Worm (Caenorhabditis elegans): ENCODE data around the gene Y62H9A.13.

Gene Y62H9A.13

DNA sequence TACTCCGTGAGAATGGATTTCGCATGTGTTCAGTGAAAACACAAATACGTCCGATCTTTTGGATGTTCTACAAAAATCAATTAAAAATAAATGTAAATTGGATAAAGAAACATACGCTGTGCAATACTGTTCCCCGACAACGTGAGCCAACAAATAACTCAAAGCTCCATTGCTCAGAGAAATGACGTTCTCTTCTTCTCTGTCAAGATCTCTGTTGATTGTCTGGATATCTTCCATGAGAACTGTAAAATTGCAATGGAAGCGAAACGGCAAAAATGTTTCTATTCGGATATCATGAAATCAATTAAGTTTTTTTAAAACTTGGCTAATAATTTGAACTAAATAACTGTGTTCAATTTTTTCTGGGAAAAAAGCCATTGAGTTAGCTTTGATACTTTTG lies 20.1 kb upstream of the Y62H9A.13 start:
- TF ChIP-seq akir-1 (GFP tag; optimal IDR thresholded peaks at IDR 0.05) (no peak), unc-62 (GFP tag; optimal IDR thresholded peaks at IDR 0.05) (no peak), T07F8.4 (tag; optimal IDR thresholded peaks at IDR 0.05) (no peak), let-607 (tag; optimal IDR thresholded peaks at IDR 0.05) (no peak), ceh-27 (GFP tag; optimal IDR thresholded peaks at IDR 0.05) (no peak), unc-130 (GFP tag; optimal IDR thresholded peaks at IDR 0.05) (no peak), mes-4 (tag; optimal IDR thresholded peaks at IDR 0.05) (no peak), C06A6.2 (GFP tag; conservative IDR thresholded peaks at IDR 0.05) (no peak), dox-1 (GFP tag; IDR thresholded peaks at IDR 0.05) (no peak), attf-3 (GFP tag; conservative IDR thresholded peaks at IDR 0.05) (no peak), pha-4 (tag; optimal IDR thresholded peaks at IDR 0.05) (no peak), nfya-1 (tag; optimal IDR thresholded peaks at IDR 0.05; ENCODE audit: borderline replicate concordance, insufficient read depth) (no peak), F23B12.7 (tag; optimal IDR thresholded peaks at IDR 0.05; ENCODE audit: insufficient read depth) (no peak), snpc-1.3 (tag; optimal IDR thresholded peaks at IDR 0.05; ENCODE audit: insufficient read depth) (no peak)

ce11 chrX:11898040-11898439 lies 18.8 kb upstream of the Y62H9A.13 start, which contains the start of gene Y62H9A.9:
Y62H9A.9 (minus strand) TSS chrX:11898140.
- TF ChIP-seq ccch-3 (GFP tag; optimal IDR thresholded peaks at IDR 0.05) (no peak), gei-17 (GFP tag; optimal IDR thresholded peaks at IDR 0.05) (no peak), akir-1 (GFP tag; optimal IDR thresholded peaks at IDR 0.05) (no peak), ceh-58 (GFP tag; IDR thresholded peaks at IDR 0.05) (no peak), nhr-120 (GFP tag; IDR thresholded peaks at IDR 0.05) (no peak), tlf-1 (GFP tag; optimal IDR thresholded peaks at IDR 0.05) (no peak), B0261.1 (tag; optimal IDR thresholded peaks at IDR 0.05) (no peak), F57A8.1 (GFP tag; optimal IDR thresholded peaks at IDR 0.05) (no peak), ztf-28 (GFP tag; IDR thresholded peaks at IDR 0.05) (no peak), aptf-3 (GFP tag; IDR thresholded peaks at IDR 0.05) (no peak), attf-3 (GFP tag; conservative IDR thresholded peaks at IDR 0.05) (no peak), hmg-20 (GFP tag; IDR thresholded peaks at IDR 0.05) (no peak), ceh-100 (GFP tag; IDR thresholded peaks at IDR 0.05) (no peak), ztf-26 (tag; optimal IDR thresholded peaks at IDR 0.05) (no peak), K12H6.12 (tag; optimal IDR thresholded peaks at IDR 0.05) (no peak), nhr-179 (tag; optimal IDR thresholded peaks at IDR 0.05) (no peak), snpc-1.3 (tag; optimal IDR thresholded peaks at IDR 0.05; ENCODE audit: insufficient read depth) (no peak), ceh-79 (tag; optimal IDR thresholded peaks at IDR 0.05) (no peak), lin-26 (GFP tag; IDR thresholded peaks at IDR 0.05) (no peak)

DNA sequence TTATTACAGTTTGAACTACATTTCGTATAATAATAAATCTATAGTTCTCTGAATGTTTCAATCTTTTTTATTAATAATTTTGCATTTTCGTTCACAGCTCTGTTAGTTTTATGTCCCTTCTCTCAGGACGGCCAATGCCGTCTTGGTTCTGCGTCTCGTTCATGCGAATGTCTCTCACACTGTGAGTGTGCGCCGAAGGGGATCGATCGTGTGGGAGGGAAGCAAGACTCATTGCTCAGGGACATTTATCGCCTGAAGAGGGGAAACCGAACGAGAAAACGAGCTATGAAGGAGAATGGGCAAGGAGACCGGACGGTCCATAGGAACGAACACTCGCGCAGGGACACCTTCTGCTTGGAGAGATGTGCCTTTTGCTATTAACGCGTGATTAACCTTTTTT lies 17.8 kb upstream of the Y62H9A.13 start:
- TF ChIP-seq F52B5.7 (tag; optimal IDR thresholded peaks at IDR 0.05): no peak

DNA sequence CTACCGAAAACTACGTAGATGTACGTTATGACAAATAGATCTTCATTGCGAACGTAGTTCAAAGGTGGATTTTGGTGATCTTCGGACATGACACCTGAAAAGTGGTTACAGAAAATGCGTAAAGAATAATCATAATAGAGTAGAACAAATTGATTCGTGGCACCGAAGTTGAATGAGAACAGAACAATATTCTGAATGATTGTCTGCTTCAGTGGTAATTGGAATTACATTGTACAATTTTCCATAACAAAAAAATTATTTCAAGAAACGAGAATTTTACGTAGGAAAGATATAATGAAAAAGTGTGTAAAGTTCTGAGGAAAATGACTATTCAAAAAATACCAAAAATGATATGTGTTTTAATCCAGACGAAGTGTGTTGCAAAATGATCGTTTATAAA lies 14.1 kb upstream of the Y62H9A.13 start, which contains the start of gene Y62H9A.10:
Gene Y62H9A.10, minus strand, starts transcription at position 101 of the 400 bp plus-strand sequence.
- TF ChIP-seq Y53F4B.3 (GFP tag; IDR thresholded peaks at IDR 0.05) (no peak), F37B4.10 (GFP tag; IDR thresholded peaks at IDR 0.05) (no peak), lsl-1 (GFP tag; optimal IDR thresholded peaks at IDR 0.05) (no peak), mcd-1 (GFP tag; IDR thresholded peaks at IDR 0.05) (no peak), B0035.1 (tag; optimal IDR thresholded peaks at IDR 0.05) (no peak), lin-40 (tag; optimal IDR thresholded peaks at IDR 0.05) (no peak), nhr-120 (GFP tag; IDR thresholded peaks at IDR 0.05) (no peak), tlf-1 (GFP tag; optimal IDR thresholded peaks at IDR 0.05) (no peak), F22D6.2 (tag; optimal IDR thresholded peaks at IDR 0.05) (no peak), ets-4 (GFP tag; optimal IDR thresholded peaks at IDR 0.05) (no peak), ztf-22 (GFP tag; optimal IDR thresholded peaks at IDR 0.05) (no peak), snpc-1.1 (tag; optimal IDR thresholded peaks at IDR 0.05; ENCODE audit: insufficient read depth) (no peak)

Measured in whole organism, young adult.